Worm (Caenorhabditis elegans) whole organism, L3 larva: Measurements from ENCODE around the gene C30G7.3.

Experiments
- R02D3.7 ChIP-seq: fragments of 150-350 bp; optimal IDR thresholded peaks from 2 replicates; lab custom pipeline; 2014; ENCODE audit warnings: missing biosample characterization, missing genetic modification characterization
- ama-1 ChIP-seq: fragments of 150-350 bp; optimal IDR thresholded peaks from 2 replicates; lab custom pipeline; 2018
- ceh-16 ChIP-seq: sonication (generic microtip); optimal IDR thresholded peaks from 2 replicates; lab custom pipeline; 2017; ENCODE audit warnings: missing biosample characterization, missing genetic modification characterization
- ceh-28 ChIP-seq: fragments of 150-350 bp; optimal IDR thresholded peaks from 2 replicates; lab custom pipeline; 2014; ENCODE audit warnings: missing biosample characterization, missing genetic modification reagents, missing genetic modification characterization
- ceh-82 ChIP-seq: fragments of 150-350 bp; optimal IDR thresholded peaks from 2 replicates; lab custom pipeline; 2014; ENCODE audit warnings: missing biosample characterization, missing genetic modification characterization
- daf-12 ChIP-seq: fragments of 150-350 bp; optimal IDR thresholded peaks from 2 replicates; lab custom pipeline; 2014; ENCODE audit warnings: missing biosample characterization, missing genetic modification reagents, missing genetic modification characterization
- egl-27 ChIP-seq: sonication (generic microtip); optimal IDR thresholded peaks from 4 replicates; lab custom pipeline; 2017; ENCODE audit warnings: missing biosample characterization, missing genetic modification reagents, missing genetic modification characterization
- elt-1 ChIP-seq: fragments of 150-350 bp; optimal IDR thresholded peaks from 2 replicates; lab custom pipeline; 2014; ENCODE audit warnings: missing biosample characterization, missing genetic modification characterization
- elt-2 ChIP-seq: sonication (generic microtip); optimal IDR thresholded peaks from 2 replicates; lab custom pipeline; 2016; ENCODE audit warnings: missing genetic modification reagents, mild to moderate bottlenecking, missing genetic modification characterization, missing compliant biosample characterization
- eor-1 ChIP-seq, 2 experiments: fragments of 150-350 bp; optimal IDR thresholded peaks; 2 replicates each; lab custom pipeline; 2014 to 2018; ENCODE audit warnings: missing biosample characterization in 2 of 2, missing genetic modification characterization in 2 of 2
- fkh-2 ChIP-seq: fragments of 150-350 bp; optimal IDR thresholded peaks from 2 replicates; lab custom pipeline; 2014; ENCODE audit warnings: missing biosample characterization, missing genetic modification reagents, missing genetic modification characterization
- fos-1 ChIP-seq: fragments of 150-350 bp; optimal IDR thresholded peaks from 2 replicates; lab custom pipeline; 2014; ENCODE audit warnings: missing biosample characterization, missing genetic modification characterization
- hmg-11 ChIP-seq: sonication (generic microtip); optimal IDR thresholded peaks from 2 replicates; lab custom pipeline; 2016; ENCODE audit warnings: missing genetic modification characterization, missing compliant biosample characterization
- jun-1 ChIP-seq: fragments of 150-350 bp; optimal IDR thresholded peaks from 2 replicates; lab custom pipeline; 2014; ENCODE audit warnings: missing biosample characterization, missing genetic modification reagents, missing genetic modification characterization
- lin-15B ChIP-seq: fragments of 150-350 bp; optimal IDR thresholded peaks from 2 replicates; lab custom pipeline; 2014; ENCODE audit warnings: missing biosample characterization, missing genetic modification characterization
- mdl-1 ChIP-seq: fragments of 150-350 bp; optimal IDR thresholded peaks from 2 replicates; lab custom pipeline; 2014; ENCODE audit warnings: missing biosample characterization, missing genetic modification characterization
- nhr-11 ChIP-seq: fragments of 150-350 bp; optimal IDR thresholded peaks from 2 replicates; lab custom pipeline; 2014; ENCODE audit warnings: missing biosample characterization, missing genetic modification characterization
- nhr-12 ChIP-seq: fragments of 150-350 bp; optimal IDR thresholded peaks from 2 replicates; lab custom pipeline; 2014; ENCODE audit warnings: missing biosample characterization, missing genetic modification characterization
- nhr-23 ChIP-seq: fragments of 150-350 bp; optimal IDR thresholded peaks from 2 replicates; lab custom pipeline; 2014; ENCODE audit warnings: missing biosample characterization, missing genetic modification reagents, missing genetic modification characterization
- nhr-25 ChIP-seq: sonication (generic microtip); optimal IDR thresholded peaks from 2 replicates; lab custom pipeline; 2017; ENCODE audit warnings: missing biosample characterization, missing genetic modification characterization
- nhr-67 ChIP-seq: fragments of 150-350 bp; optimal IDR thresholded peaks from 2 replicates; lab custom pipeline; 2014; ENCODE audit warnings: missing biosample characterization, missing genetic modification characterization
- pha-4 ChIP-seq: fragments of 150-350 bp; optimal IDR thresholded peaks from 2 replicates; lab custom pipeline; 2014; ENCODE audit warnings: missing biosample characterization, missing genetic modification reagents, missing genetic modification characterization
- pqm-1 ChIP-seq: fragments of 150-350 bp; optimal IDR thresholded peaks from 2 replicates; lab custom pipeline; 2017; ENCODE audit warnings: missing biosample characterization, missing genetic modification characterization, inconsistent platforms
- sea-2 ChIP-seq: fragments of 150-350 bp; sonication (generic microtip); optimal IDR thresholded peaks from 4 replicates; lab custom pipeline; 2014; ENCODE audit warnings: missing biosample characterization, missing genetic modification reagents, missing genetic modification characterization
- snpc-4 ChIP-seq: fragments of 150-350 bp; optimal IDR thresholded peaks from 2 replicates; lab custom pipeline; 2014; ENCODE audit warnings: missing biosample characterization, missing genetic modification characterization
- tbx-2 ChIP-seq: sonication (generic microtip); optimal IDR thresholded peaks from 2 replicates; lab custom pipeline; 2016; ENCODE audit warnings: mild to moderate bottlenecking, missing genetic modification characterization, missing compliant biosample characterization
- unc-39 ChIP-seq: sonication (generic microtip); optimal IDR thresholded peaks from 4 replicates; lab custom pipeline; 2017; ENCODE audit warnings: missing biosample characterization, missing genetic modification characterization
- unc-62 ChIP-seq: fragments of 150-350 bp; sonication (generic microtip); optimal IDR thresholded peaks from 4 replicates; lab custom pipeline; 2014; ENCODE audit warnings: missing biosample characterization, missing genetic modification reagents, missing genetic modification characterization
- zag-1 ChIP-seq: fragments of 150-350 bp; optimal IDR thresholded peaks from 2 replicates; lab custom pipeline; 2014; ENCODE audit warnings: missing biosample characterization, missing genetic modification characterization
- ztf-11 ChIP-seq: fragments of 150-350 bp; optimal IDR thresholded peaks from 2 replicates; lab custom pipeline; 2014; ENCODE audit warnings: missing biosample characterization, missing genetic modification characterization

Gene C30G7.3

ce11 chrV:14945697-14946096 is at the start of gene C30G7.3:
Gene C30G7.3 (minus strand): TSS chrV:14945704.
- TF ChIP-seq ceh-28 = peak; percentile 65
- TF ChIP-seq eor-1 (tag; optimal IDR thresholded peaks at IDR 0.05; lab: Kevin White, UChicago) = no peak

ce11 chrV:14993620-14994019 is 48.1 kb upstream of the C30G7.3 start, which contains the start of gene fil-1:
Gene fil-1 (plus strand): TSS chrV:14993838.
- TF ChIP-seq fos-1 (tag; lab: Kevin White, UChicago) (no peak), pha-4 (tag; lab: Kevin White, UChicago) (peak; percentile 19), daf-12 (tag; lab: Kevin White, UChicago) (no peak), sea-2 (GFP tag; lab: Kevin White, UChicago) (no peak), elt-2 (tag; lab: Kevin White, UChicago) (peak; percentile 74), mdl-1 (no peak)

- no peak for TF ChIP-seq sea-2 (GFP tag; lab: Kevin White, UChicago)
- no peak for TF ChIP-seq tbx-2 (tag; lab: Kevin White, UChicago)
- no peak for TF ChIP-seq nhr-11 (tag; lab: Kevin White, UChicago)
- TF ChIP-seq eor-1 (tag; optimal IDR thresholded peaks at IDR 0.05; lab: Kevin White, UChicago) = no peak
- TF ChIP-seq jun-1 (tag; lab: Kevin White, UChicago) = no peak
- TF ChIP-seq unc-62 (GFP tag; lab: Kevin White, UChicago) = no peak
- TF ChIP-seq pqm-1 (tag; lab: Kevin White, UChicago) = no peak
- no peak for TF ChIP-seq lin-15B
Observed at ce11 chrV:14992627-14993117, 47.2 kb upstream of the C30G7.3 start, which contains the start of gene T01C3.3. Gene T01C3.3 (minus strand): TSS chrV:14992677.

ce11 chrV:14991489-14991888 is 46.0 kb upstream of the C30G7.3 start:
- TF ChIP-seq nhr-25 (tag; lab: Kevin White, UChicago) (no peak), ceh-82 (no peak), nhr-12 (tag; lab: Kevin White, UChicago) (no peak), pqm-1 (tag; lab: Kevin White, UChicago) (no peak), unc-39 (tag; lab: Kevin White, UChicago) (no peak), lin-15B (no peak)

- TF ChIP-seq pha-4 (tag; lab: Kevin White, UChicago) = peak; percentile 71
- peak; percentile 62 for TF ChIP-seq lin-15B
- TF ChIP-seq pqm-1 (tag; lab: Kevin White, UChicago) = no peak
- peak; percentile 10 for TF ChIP-seq nhr-23
- no peak for TF ChIP-seq unc-62 (GFP tag; lab: Kevin White, UChicago)
- TF ChIP-seq R02D3.7 (tag; lab: Kevin White, UChicago) = peak; percentile 91
- TF ChIP-seq, all 47 proteins: peak for 4
Observed at ce11 chrV:14990843-14991242, 45.3 kb upstream of the C30G7.3 start, which contains the start of the genes cdt-2 and T01C3.2. Gene cdt-2 (minus strand): TSS chrV:14991126. Gene T01C3.2 (plus strand): TSS chrV:14991168.

DNA sequence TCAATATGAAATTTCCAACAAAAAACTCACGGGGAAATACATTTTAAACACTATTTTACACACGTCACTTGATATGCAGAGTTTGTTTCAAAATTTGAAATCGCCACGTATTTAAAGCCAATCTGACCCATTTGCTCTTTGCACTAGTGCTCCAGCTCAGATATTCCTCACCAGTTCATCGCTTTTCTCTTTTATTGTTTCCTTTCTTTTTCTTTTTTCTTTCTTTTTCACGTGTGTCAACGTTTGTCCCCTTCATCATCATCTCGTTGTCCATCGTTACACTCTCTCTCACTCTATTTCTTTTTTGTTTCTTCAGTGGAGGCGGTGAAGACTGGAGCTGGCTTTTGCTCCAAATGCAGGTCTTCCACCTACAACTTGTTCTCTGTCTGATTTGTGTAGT is 39.1 kb upstream of the C30G7.3 start, which contains the start of gene F02D8.4:
TSS of gene F02D8.4 (plus strand) at position 301 of the 400 bp plus-strand sequence.
- TF ChIP-seq nhr-23 (no peak), nhr-67 (tag; lab: Kevin White, UChicago) (no peak), daf-12 (tag; lab: Kevin White, UChicago) (no peak)

DNA sequence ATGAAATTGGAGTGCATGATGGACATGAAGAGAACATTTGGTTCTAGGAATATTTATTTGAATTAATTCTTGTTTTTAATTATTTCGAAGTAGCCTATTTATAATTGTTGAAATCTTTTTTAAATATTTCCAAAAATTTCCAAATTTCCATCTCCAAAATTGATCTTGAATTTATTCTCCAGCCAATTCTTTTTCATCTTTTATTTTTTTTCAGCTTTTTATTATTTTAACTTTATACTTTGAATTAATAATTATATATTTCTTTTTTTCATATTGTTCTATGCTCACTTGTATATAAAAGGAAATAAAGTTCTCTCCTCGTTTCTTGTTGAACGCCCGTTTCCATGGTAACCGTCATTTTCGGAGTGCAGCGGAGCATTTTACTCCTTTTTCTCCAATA is 34.4 kb upstream of the C30G7.3 start, which contains the start of gene xbx-1:
TSS of gene xbx-1 (plus strand) at position 301 of the 400 bp plus-strand sequence.
- no peak for TF ChIP-seq fkh-2 (tag; lab: Kevin White, UChicago)
- no peak for TF ChIP-seq nhr-25 (tag; lab: Kevin White, UChicago)

DNA sequence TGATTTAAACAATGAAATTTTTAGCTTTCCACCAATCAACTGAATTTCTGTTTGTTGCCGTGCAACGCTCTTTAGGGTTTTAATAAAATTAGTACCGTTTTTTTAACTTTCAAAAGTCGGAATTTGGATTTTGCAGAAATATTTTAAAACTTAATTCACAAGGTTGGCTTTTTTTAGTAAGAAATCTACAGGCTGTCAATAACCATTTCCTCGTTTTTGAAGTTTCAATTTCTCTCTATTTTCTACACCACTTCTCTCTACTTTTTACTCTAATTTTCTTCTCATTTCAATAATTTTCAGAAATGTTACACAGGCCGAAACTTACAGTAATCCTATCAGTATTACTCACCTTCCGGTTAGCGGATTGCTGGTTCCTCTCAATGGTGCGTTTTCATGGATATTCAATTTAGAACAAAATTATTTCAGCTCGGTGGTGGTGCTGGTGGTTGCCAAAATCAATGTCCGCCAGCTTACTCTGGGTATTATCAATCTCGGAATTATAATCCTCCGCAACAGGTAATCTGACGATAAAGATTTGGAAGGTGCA is 32.8 kb upstream of the C30G7.3 start, which contains the start of the genes grd-12 and F02D8.1:
TSS of gene grd-12 (plus strand) at position 301 of the 547 bp plus-strand sequence.
TSS of gene F02D8.1 (minus strand) at position 497 of the 547 bp plus-strand sequence.
- no peak for TF ChIP-seq elt-1 (tag; lab: Kevin White, UChicago)
- TF ChIP-seq ceh-28 = no peak
- TF ChIP-seq nhr-25 (tag; lab: Kevin White, UChicago) = no peak
- no peak for TF ChIP-seq snpc-4
- no peak for TF ChIP-seq ama-1 (lab: Kevin White, UChicago)
- TF ChIP-seq nhr-11 (tag; lab: Kevin White, UChicago) = no peak
- no peak for TF ChIP-seq nhr-67 (tag; lab: Kevin White, UChicago)
- no peak for TF ChIP-seq ztf-11
- TF ChIP-seq lin-15B = no peak
- TF ChIP-seq hmg-11 (tag; lab: Kevin White, UChicago) = no peak
- no peak for TF ChIP-seq unc-62 (GFP tag; lab: Kevin White, UChicago)
- no peak for TF ChIP-seq R02D3.7 (tag; lab: Kevin White, UChicago)
- TF ChIP-seq fos-1 (tag; lab: Kevin White, UChicago) = no peak
- TF ChIP-seq pqm-1 (tag; lab: Kevin White, UChicago) = no peak
- no peak for TF ChIP-seq nhr-23
- no peak for TF ChIP-seq egl-27 (tag; lab: Kevin White, UChicago)
- no peak for TF ChIP-seq ceh-16 (tag; lab: Kevin White, UChicago)
- TF ChIP-seq zag-1 = no peak
- TF ChIP-seq, all 47 proteins: peak for 0
